Worm (Caenorhabditis elegans) whole organism, young adult: ENCODE data around the gene rpn-6.2.
A peak's percentile ranks its signal among the peaks of the same experiment; 100 is the strongest.

Experiments
- B0019.2 ChIP-seq: fragments of 200-800 bp; sonication (Bioruptor generic); conservative IDR thresholded peaks from 2 replicates; pipeline ENCODE4 v1.3.6; 2022; ENCODE audit warnings: missing genetic modification reagents, missing genetic modification characterization, missing compliant biosample characterization
- B0035.1 ChIP-seq: sonication (generic microtip); optimal IDR thresholded peaks from 2 replicates; lab custom pipeline; 2016; ENCODE audit warnings: missing genetic modification characterization, mild to moderate bottlenecking, missing compliant biosample characterization, missing genotype, missing genetic modification reagents
- B0261.1 ChIP-seq: sonication (generic microtip); optimal IDR thresholded peaks from 2 replicates; lab custom pipeline; 2016; ENCODE audit warnings: mild to moderate bottlenecking, missing genetic modification characterization, moderate library complexity, missing compliant biosample characterization
- B0336.3 ChIP-seq: fragments of 200-800 bp; sonication (Bioruptor generic); IDR thresholded peaks from 2 replicates; pipeline ENCODE4 v1.3.6; 2022; ENCODE audit warnings: missing genetic modification characterization, missing compliant biosample characterization
- C17E4.6 ChIP-seq: fragments of 200-800 bp; sonication (Bioruptor generic); IDR thresholded peaks from 2 replicates; pipeline ENCODE4 v1.3.6; 2022; ENCODE audit warnings: missing genetic modification reagents, missing genetic modification characterization, missing compliant biosample characterization
- D2030.7 ChIP-seq: fragments of 200-800 bp; sonication (Bioruptor generic); IDR thresholded peaks from 2 replicates; pipeline ENCODE4 v1.3.6; 2022; ENCODE audit warnings: missing genetic modification reagents, missing genetic modification characterization, missing compliant biosample characterization
- F22D6.2 ChIP-seq: sonication (generic microtip); optimal IDR thresholded peaks from 2 replicates; lab custom pipeline; 2016; ENCODE audit warnings: mild to moderate bottlenecking, missing genetic modification characterization, missing compliant biosample characterization
- F23B12.7 ChIP-seq: sonication (generic microtip); optimal IDR thresholded peaks from 2 replicates; lab custom pipeline; 2017; ENCODE audit warnings: missing genetic modification characterization, mild to moderate bottlenecking, missing compliant biosample characterization, antibody characterized with exemption, moderate library complexity; ENCODE audit not compliant: insufficient read depth
- F49E8.2 ChIP-seq: sonication (generic microtip); optimal IDR thresholded peaks from 3 replicates; lab custom pipeline; 2017; ENCODE audit warnings: missing genetic modification characterization, mild to moderate bottlenecking, missing compliant biosample characterization, antibody characterized with exemption, moderate library complexity; ENCODE audit not compliant: insufficient read depth
- F52B5.7 ChIP-seq: sonication (generic microtip); optimal IDR thresholded peaks from 2 replicates; lab custom pipeline; 2016; ENCODE audit warnings: mild to moderate bottlenecking, missing genetic modification characterization, missing compliant biosample characterization
- F55B11.4 ChIP-seq: sonication (generic microtip); optimal IDR thresholded peaks from 2 replicates; lab custom pipeline; 2016; ENCODE audit warnings: missing compliant biosample characterization, missing genetic modification characterization, borderline replicate concordance; ENCODE audit not compliant: insufficient read depth
- F57A8.1 ChIP-seq: fragments of 200-800 bp; sonication (Bioruptor generic); optimal IDR thresholded peaks from 2 replicates; lab custom pipeline; 2018; ENCODE audit warnings: mild to moderate bottlenecking, missing genetic modification characterization, moderate library complexity, missing compliant biosample characterization
- T26A5.8 ChIP-seq: sonication (generic microtip); optimal IDR thresholded peaks from 2 replicates; lab custom pipeline; 2016; ENCODE audit warnings: missing genetic modification characterization, missing compliant biosample characterization
- Y79H2A.3 ChIP-seq: fragments of 200-800 bp; sonication (Bioruptor generic); conservative IDR thresholded peaks from 2 replicates; pipeline ENCODE4 v1.3.6; 2022; ENCODE audit warnings: missing genetic modification reagents, missing genetic modification characterization, missing compliant biosample characterization
- aptf-2 ChIP-seq: fragments of 200-800 bp; sonication (Bioruptor generic); conservative IDR thresholded peaks from 2 replicates; pipeline ENCODE4 v1.3.6; 2022; ENCODE audit warnings: missing genetic modification reagents, missing genetic modification characterization, missing compliant biosample characterization
- aptf-3 ChIP-seq: fragments of 200-800 bp; sonication (Bioruptor generic); IDR thresholded peaks from 2 replicates; pipeline ENCODE4 v1.3.6; 2022; ENCODE audit warnings: missing genetic modification characterization, missing compliant biosample characterization
- athp-1 ChIP-seq: sonication (generic microtip); optimal IDR thresholded peaks from 2 replicates; lab custom pipeline; 2017; ENCODE audit warnings: mild to moderate bottlenecking, missing genetic modification characterization, missing compliant biosample characterization
- bed-1 ChIP-seq: fragments of 200-800 bp; sonication (Bioruptor generic); IDR thresholded peaks from 2 replicates; pipeline ENCODE4 v1.3.6; 2022; ENCODE audit warnings: missing genetic modification reagents, missing genetic modification characterization, missing compliant biosample characterization
- ceh-100 ChIP-seq: fragments of 200-800 bp; sonication (Bioruptor generic); IDR thresholded peaks from 2 replicates; pipeline ENCODE4 v1.3.6; 2022; ENCODE audit warnings: missing genetic modification reagents, missing genetic modification characterization, missing compliant biosample characterization
- ceh-79 ChIP-seq: sonication (generic microtip); optimal IDR thresholded peaks from 2 replicates; lab custom pipeline; 2017; ENCODE audit warnings: mild to moderate bottlenecking, missing genetic modification characterization, missing compliant biosample characterization
- ceh-91 ChIP-seq: fragments of 200-800 bp; sonication (Bioruptor generic); IDR thresholded peaks from 2 replicates; pipeline ENCODE4 v1.3.6; 2022; ENCODE audit warnings: missing genetic modification reagents, missing genetic modification characterization, missing compliant biosample characterization
- chd-7 ChIP-seq: sonication (generic microtip); optimal IDR thresholded peaks from 2 replicates; lab custom pipeline; 2016; ENCODE audit warnings: mild to moderate bottlenecking, missing genetic modification characterization, moderate library complexity, missing compliant biosample characterization
- die-1 ChIP-seq: sonication (generic microtip); optimal IDR thresholded peaks from 2 replicates; lab custom pipeline; 2016; ENCODE audit warnings: missing genotype, mild to moderate bottlenecking, missing genetic modification characterization, missing compliant biosample characterization
- dox-1 ChIP-seq: fragments of 200-800 bp; sonication (Bioruptor generic); IDR thresholded peaks from 2 replicates; pipeline ENCODE4 v1.3.6; 2022; ENCODE audit warnings: missing genetic modification reagents, missing genetic modification characterization, missing compliant biosample characterization
- dpff-1 ChIP-seq: sonication (generic microtip); optimal IDR thresholded peaks from 2 replicates; lab custom pipeline; 2017; ENCODE audit warnings: mild to moderate bottlenecking, missing genetic modification characterization, missing compliant biosample characterization
- egl-18 ChIP-seq: fragments of 200-800 bp; sonication (Bioruptor generic); IDR thresholded peaks from 2 replicates; pipeline ENCODE4 v1.3.6; 2022; ENCODE audit warnings: missing genetic modification reagents, missing genetic modification characterization, missing compliant biosample characterization
- ets-4 ChIP-seq: fragments of 200-800 bp; sonication (Bioruptor generic); optimal IDR thresholded peaks from 2 replicates; lab custom pipeline; 2018; ENCODE audit warnings: mild to moderate bottlenecking, missing genetic modification characterization, missing compliant biosample characterization
- hlh-26 ChIP-seq: fragments of 200-800 bp; sonication (Bioruptor generic); conservative IDR thresholded peaks from 2 replicates; pipeline ENCODE4 v1.3.6; 2022; ENCODE audit warnings: missing genetic modification reagents, missing genetic modification characterization, missing compliant biosample characterization
- hmg-1.2 ChIP-seq: fragments of 200-800 bp; sonication (Bioruptor generic); IDR thresholded peaks from 2 replicates; pipeline ENCODE4 v1.3.6; 2022; ENCODE audit warnings: missing genetic modification reagents, missing genetic modification characterization, missing compliant biosample characterization
- hmg-20 ChIP-seq: fragments of 200-800 bp; sonication (Bioruptor generic); IDR thresholded peaks from 2 replicates; pipeline ENCODE4 v1.3.6; 2022; ENCODE audit warnings: missing genetic modification reagents, missing genetic modification characterization, missing compliant biosample characterization
- let-607 ChIP-seq, 2 experiments: fragments of 200-800 bp in 1 of 2; sonication (Bioruptor generic) in 1 of 2; sonication (generic microtip) in 1 of 2; optimal IDR thresholded peaks; 2 replicates each; lab custom pipeline; 2016 to 2018; ENCODE audit warnings: mild to moderate bottlenecking in 2 of 2, missing compliant biosample characterization in 2 of 2, missing genetic modification characterization in 2 of 2, moderate library complexity in 2 of 2, missing genotype in 1 of 2
- lin-35 ChIP-seq, 3 experiments: fragments of 150-350 bp in 2 of 3; sonication (generic microtip) in 1 of 3; optimal IDR thresholded peaks; 2 replicates each; lab custom pipeline; 2014 to 2018; ENCODE audit warnings: missing biosample characterization in 3 of 3, missing genetic modification characterization in 3 of 3, missing genetic modification reagents in 3 of 3
- lsl-1 ChIP-seq: fragments of 200-800 bp; sonication (Bioruptor generic); optimal IDR thresholded peaks from 2 replicates; lab custom pipeline; 2018; ENCODE audit warnings: mild to moderate bottlenecking, missing genetic modification characterization, moderate library complexity, missing compliant biosample characterization
- lsy-27 ChIP-seq: sonication (generic microtip); optimal IDR thresholded peaks from 2 replicates; lab custom pipeline; 2017; ENCODE audit warnings: missing genetic modification characterization, mild to moderate bottlenecking, missing compliant biosample characterization, antibody characterized with exemption, missing genotype, borderline replicate concordance; ENCODE audit not compliant: insufficient read depth
- mcd-1 ChIP-seq: fragments of 200-800 bp; sonication (Bioruptor generic); IDR thresholded peaks from 2 replicates; pipeline ENCODE4 v1.3.6; 2022; ENCODE audit warnings: missing genetic modification reagents, missing genetic modification characterization, missing compliant biosample characterization
- mes-4 ChIP-seq: sonication (generic microtip); optimal IDR thresholded peaks from 2 replicates; lab custom pipeline; 2016; ENCODE audit warnings: missing genotype, missing genetic modification characterization, missing compliant biosample characterization
- mxl-1 ChIP-seq: sonication (generic microtip); optimal IDR thresholded peaks from 2 replicates; lab custom pipeline; 2016; ENCODE audit warnings: missing genetic modification characterization, missing compliant biosample characterization
- nfyb-1 ChIP-seq: fragments of 200-800 bp; sonication (Bioruptor generic); IDR thresholded peaks from 2 replicates; pipeline ENCODE4 v1.3.6; 2022; ENCODE audit warnings: missing genetic modification reagents, missing genetic modification characterization, missing compliant biosample characterization
- nhr-90 ChIP-seq: sonication (generic microtip); optimal IDR thresholded peaks from 2 replicates; lab custom pipeline; 2016; ENCODE audit warnings: missing genotype, mild to moderate bottlenecking, missing genetic modification characterization, missing compliant biosample characterization
- pbrm-1 ChIP-seq: fragments of 200-800 bp; sonication (Bioruptor generic); IDR thresholded peaks from 2 replicates; pipeline ENCODE4 v1.3.6; 2022; ENCODE audit warnings: missing genetic modification reagents, missing genetic modification characterization, missing compliant biosample characterization
- pha-4 ChIP-seq: fragments of 150-350 bp; sonication (generic microtip); optimal IDR thresholded peaks from 2 replicates; lab custom pipeline; 2014; ENCODE audit warnings: missing biosample characterization, missing genetic modification reagents, missing genetic modification characterization
- snpc-1.1 ChIP-seq: sonication (generic microtip); optimal IDR thresholded peaks from 2 replicates; lab custom pipeline; 2017; ENCODE audit warnings: missing genetic modification characterization, mild to moderate bottlenecking, missing compliant biosample characterization, antibody characterized with exemption, moderate library complexity, missing genotype, missing genetic modification reagents; ENCODE audit not compliant: insufficient read depth
- snpc-3.4 ChIP-seq: sonication (generic microtip); optimal IDR thresholded peaks from 2 replicates; lab custom pipeline; 2017; ENCODE audit warnings: missing genetic modification characterization, mild to moderate bottlenecking, missing compliant biosample characterization, antibody characterized with exemption, moderate library complexity, missing genotype, missing genetic modification reagents
- somi-1 ChIP-seq: fragments of 200-800 bp; sonication (Bioruptor generic); optimal IDR thresholded peaks from 2 replicates; lab custom pipeline; 2018; ENCODE audit warnings: mild to moderate bottlenecking, missing genetic modification characterization, missing compliant biosample characterization
- tbp1 ChIP-seq: fragments of 200-800 bp; sonication (Bioruptor generic); optimal IDR thresholded peaks from 2 replicates; lab custom pipeline; 2018; ENCODE audit warnings: mild to moderate bottlenecking, missing genetic modification characterization, missing compliant biosample characterization
- zfh-2 ChIP-seq: fragments of 200-800 bp; sonication (Bioruptor generic); conservative IDR thresholded peaks from 2 replicates; pipeline ENCODE4 v1.3.6; 2022; ENCODE audit warnings: missing genetic modification reagents, missing genetic modification characterization, missing compliant biosample characterization
- ztf-22 ChIP-seq: fragments of 200-800 bp; sonication (Bioruptor generic); optimal IDR thresholded peaks from 2 replicates; lab custom pipeline; 2018; ENCODE audit warnings: mild to moderate bottlenecking, missing genetic modification characterization, moderate library complexity, missing compliant biosample characterization
- ztf-26 ChIP-seq: sonication (generic microtip); optimal IDR thresholded peaks from 2 replicates; lab custom pipeline; 2017; ENCODE audit warnings: missing genetic modification characterization, missing compliant biosample characterization

The rpn-6.2 gene

DNA sequence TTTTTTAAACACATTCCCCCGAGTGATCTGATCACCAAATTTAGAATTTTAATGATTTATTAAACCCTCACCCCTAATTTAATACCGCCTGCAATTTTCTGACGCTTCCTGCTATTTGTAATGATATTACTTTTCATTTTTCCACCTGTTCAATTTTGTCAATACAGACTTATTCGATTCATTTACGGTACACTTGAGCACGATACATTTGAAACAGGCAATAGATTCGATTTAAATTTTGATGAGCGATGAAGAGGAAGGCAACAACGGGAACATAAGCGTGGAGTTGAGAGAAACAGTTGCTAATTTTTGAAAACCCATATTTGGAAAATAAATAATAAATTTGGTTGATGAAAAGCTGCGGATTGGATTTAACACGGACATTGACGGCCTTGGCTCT lies 2.9 kb upstream of the rpn-6.2 start (continued):
- TF ChIP-seq F57A8.1 (GFP tag; lab: Kevin White, UChicago): no peak
- peak; percentile 12 for TF ChIP-seq die-1 (tag; lab: Kevin White, UChicago)
- no peak for TF ChIP-seq ceh-100 (GFP tag; lab: Robert Waterston, UW)
- no peak for TF ChIP-seq B0035.1 (tag; lab: Kevin White, UChicago)
- no peak for TF ChIP-seq D2030.7 (GFP tag; lab: Robert Waterston, UW)
- no peak for TF ChIP-seq ceh-91 (GFP tag; lab: Robert Waterston, UW)
- TF ChIP-seq lsy-27 (tag; lab: Kevin White, UChicago): no peak
- no peak for TF ChIP-seq ets-4 (GFP tag; lab: Kevin White, UChicago)
- TF ChIP-seq Y79H2A.3 (GFP tag; lab: Robert Waterston, UW): peak; percentile 63; the same call in 1 of the 2 replicates
- no peak for TF ChIP-seq pbrm-1 (GFP tag; lab: Robert Waterston, UW)
- TF ChIP-seq lsl-1 (GFP tag; lab: Kevin White, UChicago): no peak
- TF ChIP-seq snpc-1.1 (tag; lab: Kevin White, UChicago): no peak
- TF ChIP-seq B0261.1: no peak
- no peak for TF ChIP-seq F55B11.4 (tag; lab: Kevin White, UChicago)
- no peak for TF ChIP-seq T26A5.8 (tag; lab: Kevin White, UChicago)
- TF ChIP-seq aptf-3: no peak
- TF ChIP-seq mxl-1 (tag; lab: Kevin White, UChicago): no peak
- TF ChIP-seq let-607 (tag; optimal IDR thresholded peaks at IDR 0.05; lab: Kevin White, UChicago): no peak
- TF ChIP-seq dox-1 (GFP tag; lab: Robert Waterston, UW): no peak
- no peak for TF ChIP-seq somi-1 (GFP tag; lab: Kevin White, UChicago)
- TF ChIP-seq pha-4 (tag; lab: Kevin White, UChicago): no peak
- no peak for TF ChIP-seq ztf-22 (GFP tag; lab: Kevin White, UChicago)
- no peak for TF ChIP-seq mes-4 (tag; lab: Kevin White, UChicago)
- no peak for TF ChIP-seq snpc-3.4 (tag; lab: Kevin White, UChicago)
- TF ChIP-seq tbp1 (GFP tag; lab: Kevin White, UChicago): no peak
- no peak for TF ChIP-seq F22D6.2 (tag; lab: Kevin White, UChicago)
- TF ChIP-seq F52B5.7 (tag; lab: Kevin White, UChicago): peak; percentile 9
- no peak for TF ChIP-seq aptf-2 (GFP tag; lab: Robert Waterston, UW)
- TF ChIP-seq egl-18 (GFP tag; lab: Robert Waterston, UW): no peak
- no peak for TF ChIP-seq F23B12.7 (tag; lab: Kevin White, UChicago)
- no peak for TF ChIP-seq hmg-20 (GFP tag; lab: Robert Waterston, UW)
- TF ChIP-seq chd-7: no peak
- TF ChIP-seq B0019.2 (GFP tag; lab: Robert Waterston, UW): no peak
- TF ChIP-seq nhr-90 (tag; lab: Kevin White, UChicago): no peak
- TF ChIP-seq B0336.3 (GFP tag; lab: Robert Waterston, UW): peak; percentile 59; the same call in 1 of the 2 replicates
- TF ChIP-seq athp-1 (tag; lab: Kevin White, UChicago): no peak
- TF ChIP-seq mcd-1 (GFP tag; lab: Robert Waterston, UW): no peak
- TF ChIP-seq C17E4.6 (GFP tag; lab: Robert Waterston, UW): no peak
- TF ChIP-seq zfh-2 (GFP tag; lab: Robert Waterston, UW): no peak
- TF ChIP-seq dpff-1 (tag; lab: Kevin White, UChicago): no peak
- TF ChIP-seq ztf-26 (tag; lab: Kevin White, UChicago): no peak
- peak; percentile 26; the same call in 1 of the 2 replicates for TF ChIP-seq hmg-1.2
- TF ChIP-seq bed-1 (GFP tag; lab: Robert Waterston, UW): no peak
- no peak for TF ChIP-seq hlh-26 (GFP tag; lab: Robert Waterston, UW)
- no peak for TF ChIP-seq ceh-79 (tag; lab: Kevin White, UChicago)
- TF ChIP-seq F49E8.2 (tag; lab: Kevin White, UChicago): peak; percentile 23
- no peak for TF ChIP-seq lin-35 (GFP tag; optimal IDR thresholded peaks at IDR 0.05; lab: Kevin White, UChicago)
- TF ChIP-seq nfyb-1 (GFP tag; lab: Robert Waterston, UW): no peak
